Worm (Caenorhabditis elegans) whole organism, L4/young adult: ENCODE data around the gene srbc-77.
"Not testable (repeated sequence)": the region's sequence is repeated elsewhere in the genome, so short reads cannot be mapped to it uniquely, and the experiment has no call there.

ENCODE experiments used
- W03F9.2 ChIP-seq: fragments of 150-350 bp; optimal IDR thresholded peaks from 2 replicates; lab custom pipeline; 2014; ENCODE audit warnings: missing biosample characterization, missing genetic modification characterization
- dao-5 ChIP-seq: sonication (generic microtip); optimal IDR thresholded peaks from 2 replicates; lab custom pipeline; 2016; ENCODE audit warnings: missing genotype, missing genetic modification characterization, moderate library complexity, missing compliant biosample characterization
- him-1 ChIP-seq: sonication (generic microtip); optimal IDR thresholded peaks from 2 replicates; lab custom pipeline; 2016; ENCODE audit warnings: missing genotype, missing genetic modification reagents, missing genetic modification characterization, missing compliant biosample characterization

srbc-77 gene

DNA sequence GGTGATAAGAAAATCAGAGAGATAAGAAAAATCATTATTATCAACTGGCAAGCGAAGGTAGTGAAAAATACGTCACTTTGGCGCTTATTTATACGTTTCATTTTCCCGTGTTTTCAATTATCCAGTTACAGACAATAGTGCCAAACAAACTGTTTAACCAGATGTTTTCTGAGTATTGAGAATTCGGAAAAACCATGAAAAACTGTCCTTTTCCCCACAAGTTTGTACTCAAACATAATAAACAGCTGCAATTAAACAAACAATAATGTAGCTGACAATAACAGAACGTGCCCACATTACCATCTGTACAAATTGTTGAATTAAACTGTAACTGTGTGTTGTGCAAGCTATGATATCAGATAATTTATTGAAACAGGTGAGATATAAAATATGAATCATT lies 24.5 kb upstream of the srbc-77 start, which contains the start of the genes F35E8.1 and F35E8.2:
TSS of gene F35E8.1 (minus strand) at position 101 of the 400 bp plus-strand sequence.
TSS of gene F35E8.2 (plus strand) at position 132 of the 400 bp plus-strand sequence.
- TF ChIP-seq him-1, W03F9.2, dao-5 (tag; lab: Kevin White, UChicago): not testable (repeated sequence)

DNA sequence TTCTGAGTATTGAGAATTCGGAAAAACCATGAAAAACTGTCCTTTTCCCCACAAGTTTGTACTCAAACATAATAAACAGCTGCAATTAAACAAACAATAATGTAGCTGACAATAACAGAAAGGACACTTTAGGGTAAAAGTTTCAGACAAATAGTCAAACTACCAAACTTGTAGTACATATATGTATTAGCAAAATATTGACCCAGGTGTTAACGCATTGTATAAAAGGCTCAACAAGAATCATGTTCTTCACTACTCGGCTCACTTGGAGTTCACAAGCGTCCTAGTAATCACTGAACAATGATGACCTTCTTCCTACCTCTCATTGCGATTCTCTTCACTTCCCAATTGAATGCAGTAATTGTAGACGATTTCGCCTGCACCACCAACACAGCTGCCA lies 18.1 kb upstream of the srbc-77 start, which contains the start of gene F35E8.6:
TSS of gene F35E8.6 (plus strand) at position 301 of the 400 bp plus-strand sequence.
- TF ChIP-seq him-1 (tag; lab: Kevin White, UChicago) (no peak), W03F9.2 (tag; lab: Kevin White, UChicago) (no peak), dao-5 (tag; lab: Kevin White, UChicago) (no peak)

DNA sequence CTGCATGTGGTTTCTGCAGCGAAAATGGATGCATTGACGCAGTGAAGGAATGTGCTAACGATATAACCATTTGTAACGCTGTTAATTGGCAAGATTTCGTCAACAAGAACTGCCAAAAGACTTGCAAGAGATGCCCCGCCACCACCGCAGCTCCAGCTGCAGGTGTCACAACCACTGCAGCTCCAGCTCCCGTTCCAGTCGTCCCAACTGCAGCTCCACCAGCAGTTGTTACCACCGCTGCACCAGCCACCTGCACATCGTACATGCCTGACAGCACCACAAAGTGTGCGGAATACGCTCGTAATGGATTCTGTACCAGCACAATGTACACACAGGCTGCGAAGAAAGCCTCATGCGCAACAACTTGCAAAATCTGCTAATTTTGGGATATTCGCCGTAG lies 17.3 kb upstream of the srbc-77 start:
- TF ChIP-seq him-1 (tag; lab: Kevin White, UChicago), result no peak
- no peak for TF ChIP-seq dao-5 (tag; lab: Kevin White, UChicago)
- no peak for TF ChIP-seq W03F9.2 (tag; lab: Kevin White, UChicago)

DNA sequence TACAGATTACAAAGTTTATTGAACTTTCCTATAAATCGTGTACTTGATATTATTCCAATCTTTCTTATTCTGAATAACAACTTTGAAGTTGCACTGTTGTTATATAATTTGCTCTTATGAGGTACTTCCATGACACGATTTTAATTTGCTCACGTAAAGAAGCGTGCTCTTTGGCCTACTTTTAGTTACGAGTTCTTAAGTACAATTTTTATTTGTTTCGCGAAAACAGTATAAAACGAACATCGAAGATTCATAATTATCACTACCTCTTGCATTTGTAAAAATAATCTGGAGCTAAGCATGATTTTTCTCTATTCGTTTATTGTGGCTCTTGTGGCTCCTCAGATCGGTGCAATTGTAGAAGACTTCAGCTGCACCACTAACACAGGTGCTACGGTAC lies 16.3 kb upstream of the srbc-77 start, which contains the start of gene F35E8.7:
TSS of gene F35E8.7 (plus strand) at position 301 of the 400 bp plus-strand sequence.
- no peak for TF ChIP-seq W03F9.2 (tag; lab: Kevin White, UChicago)
- TF ChIP-seq him-1 (tag; lab: Kevin White, UChicago), result no peak
- no peak for TF ChIP-seq dao-5 (tag; lab: Kevin White, UChicago)

DNA sequence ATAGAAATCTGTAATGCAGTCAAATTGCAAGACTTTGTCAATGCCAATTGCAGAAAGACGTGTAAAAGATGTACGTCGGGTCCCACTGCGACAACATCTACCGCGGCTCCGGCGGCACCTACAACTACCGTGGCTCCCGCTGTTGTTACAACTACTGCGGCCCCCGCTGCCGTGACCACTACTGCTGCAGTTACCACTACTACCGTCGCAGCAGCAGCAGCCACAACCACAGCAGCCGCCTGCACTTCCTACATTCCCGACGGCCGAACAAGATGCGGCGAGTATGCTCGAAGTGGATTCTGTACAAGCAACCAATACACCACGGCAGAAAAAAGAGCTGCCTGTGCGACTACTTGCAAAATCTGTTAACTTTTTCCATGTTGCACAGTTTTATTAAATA lies 15.2 kb upstream of the srbc-77 start:
- no peak for TF ChIP-seq him-1 (tag; lab: Kevin White, UChicago)
- no peak for TF ChIP-seq W03F9.2 (tag; lab: Kevin White, UChicago)
- no peak for TF ChIP-seq dao-5 (tag; lab: Kevin White, UChicago)

DNA sequence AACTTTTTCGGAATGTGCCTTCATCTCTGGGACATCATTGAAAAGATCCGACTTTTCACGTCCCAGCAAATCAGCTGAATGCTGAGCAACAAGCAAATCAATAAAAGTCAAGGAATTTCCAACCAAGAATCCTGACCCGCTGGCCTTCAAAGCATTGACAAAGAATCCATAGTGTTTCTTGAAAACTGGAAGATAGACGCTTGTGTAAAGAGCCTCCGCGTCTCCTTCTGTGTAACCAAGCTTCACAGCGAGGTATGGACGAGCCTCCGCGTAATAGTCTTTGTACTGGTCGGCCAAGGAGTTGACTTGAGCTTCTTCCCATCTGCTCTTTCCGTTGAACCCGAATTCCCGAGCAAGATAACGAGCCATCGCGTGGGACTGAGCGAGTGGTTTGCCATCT lies 14.7 kb upstream of the srbc-77 start:
- no peak for TF ChIP-seq him-1 (tag; lab: Kevin White, UChicago)

DNA sequence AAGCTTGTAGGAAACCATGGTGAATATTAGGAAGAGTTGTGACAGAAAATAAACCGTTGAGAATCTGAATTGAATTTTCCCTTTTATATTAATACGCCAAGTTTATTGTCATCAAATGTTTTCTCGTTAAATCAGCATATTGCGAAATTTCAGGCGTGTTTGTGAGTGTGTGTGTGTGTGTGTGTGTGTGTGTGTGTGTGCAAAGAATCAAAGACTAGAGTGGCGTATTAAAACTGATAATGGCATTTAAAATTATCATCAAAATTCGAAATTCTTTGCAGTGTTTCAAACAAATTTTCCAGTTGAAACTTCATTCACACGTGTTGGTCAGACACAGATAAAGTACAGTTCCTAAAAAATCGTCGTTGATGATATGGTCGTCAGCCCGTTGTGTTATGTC lies 14.1 kb upstream of the srbc-77 start, which contains the start of gene gst-38:
TSS of gene gst-38 (minus strand) at position 152 of the 400 bp plus-strand sequence.
- TF ChIP-seq W03F9.2 (tag; lab: Kevin White, UChicago), result no peak
- no peak for TF ChIP-seq him-1 (tag; lab: Kevin White, UChicago)
- TF ChIP-seq dao-5 (tag; lab: Kevin White, UChicago), result no peak

DNA sequence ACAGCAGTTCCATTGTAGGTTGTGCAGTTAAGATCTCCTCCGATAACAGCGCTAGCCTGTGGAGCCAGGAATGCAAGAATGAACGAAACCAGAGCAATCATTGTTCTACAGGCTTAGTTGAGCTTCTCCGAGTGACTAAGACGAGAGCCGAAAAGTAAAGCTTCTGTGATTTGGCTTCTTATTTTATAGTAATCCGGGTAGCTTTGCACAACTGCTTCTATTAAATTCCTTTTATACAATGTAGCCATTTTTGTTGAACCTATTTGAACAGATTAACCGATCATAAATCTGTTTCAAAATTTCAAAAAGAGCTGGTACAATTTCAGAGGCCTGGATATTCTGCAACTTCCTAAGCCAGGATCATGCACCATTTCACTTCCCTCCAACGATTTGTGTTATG lies 12.5 kb upstream of the srbc-77 start, which contains the start of gene F35E8.9:
TSS of gene F35E8.9 (minus strand) at position 101 of the 400 bp plus-strand sequence.
- TF ChIP-seq dao-5 (tag; lab: Kevin White, UChicago) (no peak), W03F9.2 (tag; lab: Kevin White, UChicago) (no peak), him-1 (tag; lab: Kevin White, UChicago) (no peak)

DNA sequence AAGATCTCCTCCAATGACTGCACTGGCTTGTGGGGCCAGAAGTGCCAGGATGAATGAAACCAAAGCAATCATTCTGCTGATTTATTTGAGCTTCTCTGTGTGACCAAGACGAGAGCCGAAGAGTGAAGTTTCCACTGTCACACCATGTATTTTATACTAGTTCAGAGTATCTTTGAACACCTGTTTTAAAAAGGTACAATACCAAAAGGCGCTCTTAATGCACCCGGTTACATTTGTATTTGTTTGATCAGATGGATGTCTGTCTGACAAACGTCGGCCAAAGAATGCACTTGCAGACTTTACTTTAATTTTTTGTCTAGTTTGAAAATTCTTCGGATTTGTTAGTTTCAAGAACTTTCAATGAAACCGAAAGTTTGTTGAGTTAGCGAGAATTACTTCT lies 9.7 kb upstream of the srbc-77 start, which contains the start of gene F35E8.10:
TSS of gene F35E8.10 (minus strand) at position 101 of the 400 bp plus-strand sequence.
- TF ChIP-seq W03F9.2 (tag; lab: Kevin White, UChicago) (no peak), him-1 (tag; lab: Kevin White, UChicago) (no peak), dao-5 (tag; lab: Kevin White, UChicago) (no peak)

DNA sequence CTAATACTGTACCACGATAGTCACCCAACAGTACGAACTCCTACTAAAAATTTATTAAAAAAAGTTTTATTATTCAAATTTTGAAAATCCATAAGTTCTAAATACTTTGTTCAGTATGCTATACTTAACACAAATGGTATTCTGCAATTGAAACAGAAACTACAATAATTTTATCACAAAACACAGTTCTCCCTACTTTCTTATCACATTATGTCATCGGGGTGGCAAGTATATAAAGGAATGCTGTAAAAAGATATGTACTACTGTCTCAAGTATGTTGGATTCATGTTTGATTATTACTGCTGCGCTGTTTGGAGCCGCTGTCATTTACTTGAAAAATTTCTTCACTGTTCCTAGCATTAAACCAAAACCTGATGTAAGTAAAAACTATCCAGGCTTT lies 8.9 kb upstream of the srbc-77 start, which contains the start of gene cdr-1:
TSS of gene cdr-1 (plus strand) at position 208 of the 400 bp plus-strand sequence.
- TF ChIP-seq him-1 (tag; lab: Kevin White, UChicago), result no peak
- TF ChIP-seq dao-5 (tag; lab: Kevin White, UChicago), result no peak
- no peak for TF ChIP-seq W03F9.2 (tag; lab: Kevin White, UChicago)

DNA sequence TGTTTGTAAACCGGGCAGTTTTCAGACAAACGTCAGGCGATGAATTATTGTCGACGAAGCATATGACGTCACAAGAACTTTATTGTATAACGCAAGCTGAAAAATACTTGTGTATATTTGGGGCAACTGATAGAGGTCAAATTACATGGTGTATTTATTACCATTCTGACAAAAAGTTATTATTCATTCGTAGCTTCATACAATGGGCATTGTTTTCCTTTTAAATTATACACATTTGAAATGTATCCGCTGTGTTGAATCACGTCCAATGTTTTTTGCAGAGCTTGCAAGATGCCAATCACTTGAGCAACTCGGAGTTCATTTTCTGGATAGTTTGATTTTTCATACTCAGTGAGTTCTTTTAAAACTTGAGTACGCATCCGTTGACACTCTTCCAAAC lies 7.0 kb upstream of the srbc-77 start, which contains the start of gene F35E8.13:
TSS of gene F35E8.13 (plus strand) at position 301 of the 400 bp plus-strand sequence.
- TF ChIP-seq him-1 (tag; lab: Kevin White, UChicago), result no peak
- TF ChIP-seq dao-5 (tag; lab: Kevin White, UChicago), result no peak
- no peak for TF ChIP-seq W03F9.2 (tag; lab: Kevin White, UChicago)

DNA sequence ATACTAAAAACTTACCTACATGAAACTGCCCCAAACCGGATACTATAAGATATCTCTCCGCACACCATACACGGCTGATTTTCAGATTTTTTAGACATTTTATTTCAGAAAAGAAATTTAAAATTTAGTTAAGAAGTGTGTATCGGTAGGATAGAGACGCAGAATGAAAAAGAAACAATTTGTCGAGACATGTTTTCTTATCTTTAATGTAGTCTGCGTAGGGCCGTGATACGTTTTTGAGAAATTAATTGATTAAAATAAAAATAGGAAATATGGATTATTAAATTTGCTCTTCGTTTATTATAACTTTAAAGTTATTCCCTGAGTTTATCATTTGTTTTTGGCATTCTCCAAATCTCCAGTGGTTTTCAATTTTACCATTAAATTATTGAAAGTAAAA lies 5.7 kb upstream of the srbc-77 start, which contains the start of gene nhr-108:
TSS of gene nhr-108 (minus strand) at position 166 of the 400 bp plus-strand sequence.
- TF ChIP-seq him-1 (tag; lab: Kevin White, UChicago), result no peak
- no peak for TF ChIP-seq dao-5 (tag; lab: Kevin White, UChicago)
- no peak for TF ChIP-seq W03F9.2 (tag; lab: Kevin White, UChicago)

DNA sequence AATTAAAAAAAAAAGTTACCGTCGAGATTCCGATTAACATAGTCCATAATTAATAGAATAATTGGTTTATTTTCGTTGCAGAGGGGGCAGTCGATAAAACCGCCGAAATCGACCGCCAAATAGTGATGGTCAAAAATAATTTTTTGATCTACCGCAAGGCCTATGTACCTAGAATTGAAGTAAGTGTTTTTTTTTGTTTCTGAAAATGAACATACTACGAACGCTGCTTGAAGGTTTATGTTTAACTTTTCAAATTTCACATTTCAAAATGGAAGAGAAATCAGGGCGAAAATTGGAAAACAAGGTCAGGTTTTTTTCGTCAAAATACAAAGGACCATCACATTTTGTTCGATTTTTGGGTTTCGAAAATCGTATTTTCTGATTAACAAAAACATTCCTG lies 1.7 kb upstream of the srbc-77 start, which contains the start of gene pzf-1:
TSS of gene pzf-1 (minus strand) at position 101 of the 400 bp plus-strand sequence.
- TF ChIP-seq dao-5 (tag; lab: Kevin White, UChicago) (no peak), him-1 (tag; lab: Kevin White, UChicago) (no peak), W03F9.2 (tag; lab: Kevin White, UChicago) (no peak)

DNA sequence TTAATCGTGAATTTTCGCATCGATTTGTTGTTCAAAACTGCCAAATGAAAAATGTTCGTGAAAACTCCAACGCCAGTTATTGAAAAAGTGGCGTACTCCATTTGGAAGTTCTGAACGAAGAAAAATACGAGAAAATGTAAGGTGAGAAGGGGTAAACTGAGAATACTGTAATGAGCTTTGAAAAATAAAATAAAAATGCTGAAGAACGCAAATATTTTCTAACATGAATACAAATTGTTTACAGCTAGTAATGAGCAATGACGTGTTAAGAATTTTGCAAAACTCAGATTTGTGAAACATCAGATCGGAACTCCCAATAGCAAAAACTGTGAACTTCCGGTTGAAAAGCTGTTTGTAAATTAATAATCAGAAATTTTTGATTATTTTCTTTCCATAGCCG lies 2.4 kb downstream of the srbc-77 start, which contains the start of gene srw-26:
TSS of gene srw-26 (minus strand) at position 101 of the 400 bp plus-strand sequence.
- TF ChIP-seq W03F9.2 (tag; lab: Kevin White, UChicago), result no peak
- no peak for TF ChIP-seq him-1 (tag; lab: Kevin White, UChicago)
- no peak for TF ChIP-seq dao-5 (tag; lab: Kevin White, UChicago)
